Fruit fly (Drosophila melanogaster) whole organism, adult: Measurements from ENCODE around the gene CG17191.
A peak's percentile ranks its signal among the peaks of the same experiment; 100 is the strongest.

Experiments used
- CG11617 ChIP-seq: fragments of 200-800 bp; sonication (Bioruptor generic); optimal IDR thresholded peaks from 2 replicates; lab custom pipeline; 2017; ENCODE audit warnings: mild to moderate bottlenecking, missing biosample characterization, missing genetic modification reagents, missing genetic modification characterization
- CG12768 ChIP-seq: fragments of 200-800 bp; sonication (Bioruptor generic); optimal IDR thresholded peaks from 2 replicates; lab custom pipeline; 2017; ENCODE audit warnings: missing biosample characterization, missing genetic modification characterization, mild to moderate bottlenecking, moderate library complexity, missing genetic modification reagents
- CG14711 ChIP-seq: fragments of 200-800 bp; sonication (Bioruptor generic); optimal IDR thresholded peaks from 2 replicates; lab custom pipeline; 2018; ENCODE audit warnings: missing biosample characterization, mild to moderate bottlenecking, missing genetic modification characterization, moderate library complexity
- CG1620 ChIP-seq: fragments of 200-800 bp; sonication (Bioruptor generic); optimal IDR thresholded peaks from 2 replicates; lab custom pipeline; 2016; ENCODE audit warnings: missing biosample characterization, missing genetic modification characterization
- CG33017 ChIP-seq: fragments of 200-800 bp; sonication (Bioruptor generic); optimal IDR thresholded peaks from 2 replicates; lab custom pipeline; 2018; ENCODE audit warnings: missing biosample characterization, mild to moderate bottlenecking, missing genetic modification characterization, moderate library complexity
- CG5204 ChIP-seq: fragments of 200-800 bp; sonication (Bioruptor generic); optimal IDR thresholded peaks from 2 replicates; lab custom pipeline; 2016; ENCODE audit warnings: missing biosample characterization, missing genetic modification characterization
- CG7045 ChIP-seq: fragments of 200-800 bp; sonication (Bioruptor generic); optimal IDR thresholded peaks from 2 replicates; lab custom pipeline; 2017; ENCODE audit warnings: missing biosample characterization, mild to moderate bottlenecking, missing genetic modification characterization
- CG7101 ChIP-seq: fragments of 200-800 bp; sonication (Bioruptor generic); optimal IDR thresholded peaks from 2 replicates; lab custom pipeline; 2018; ENCODE audit warnings: missing biosample characterization, mild to moderate bottlenecking, missing genetic modification characterization, moderate library complexity
- Clk ChIP-seq: fragments of 200-800 bp; sonication (Bioruptor generic); optimal IDR thresholded peaks from 2 replicates; lab custom pipeline; 2017; ENCODE audit warnings: missing biosample characterization, missing genetic modification characterization
- Crg-1 ChIP-seq: fragments of 200-800 bp; sonication (Bioruptor generic); optimal IDR thresholded peaks from 2 replicates; lab custom pipeline; 2016; ENCODE audit warnings: missing biosample characterization, missing genetic modification characterization
- Hr96 ChIP-seq: fragments of 200-800 bp; sonication (Bioruptor generic); optimal IDR thresholded peaks from 2 replicates; lab custom pipeline; 2016; ENCODE audit warnings: missing biosample characterization, missing genetic modification characterization
- Mnt ChIP-seq: fragments of 200-800 bp; sonication (Bioruptor generic); optimal IDR thresholded peaks from 2 replicates; lab custom pipeline; 2016; ENCODE audit warnings: missing biosample characterization, mild to moderate bottlenecking, missing genetic modification characterization
- bab1 ChIP-seq: fragments of 200-800 bp; sonication (Bioruptor generic); optimal IDR thresholded peaks from 3 replicates; lab custom pipeline; 2019; ENCODE audit warnings: missing biosample characterization, mild to moderate bottlenecking, missing genetic modification characterization, moderate library complexity
- cic ChIP-seq: fragments of 200-800 bp; sonication (Bioruptor generic); optimal IDR thresholded peaks from 2 replicates; lab custom pipeline; 2017; ENCODE audit warnings: missing biosample characterization, mild to moderate bottlenecking, missing genetic modification characterization, moderate library complexity
- cnc ChIP-seq, 2 experiments: fragments of >200 bp; optimal IDR thresholded peaks; 2 replicates each; lab custom pipeline; 2017
- kay ChIP-seq: fragments of 200-800 bp; sonication (Bioruptor generic); peaks from one replicate; lab custom pipeline; 2016; ENCODE audit warnings: missing biosample characterization, missing genetic modification characterization, borderline replicate concordance
- ovo ChIP-seq: fragments of 200-800 bp; sonication (Bioruptor generic); optimal IDR thresholded peaks from 2 replicates; lab custom pipeline; 2016; ENCODE audit warnings: missing biosample characterization, missing genetic modification characterization
- pad ChIP-seq: fragments of 200-800 bp; sonication (Bioruptor generic); optimal IDR thresholded peaks from 3 replicates; lab custom pipeline; 2017; ENCODE audit warnings: missing biosample characterization, missing genetic modification characterization, mild to moderate bottlenecking, moderate library complexity, missing genetic modification reagents
- tj ChIP-seq: fragments of 200-800 bp; sonication (Bioruptor generic); optimal IDR thresholded peaks from 3 replicates; lab custom pipeline; 2017; ENCODE audit warnings: missing biosample characterization, mild to moderate bottlenecking, missing genetic modification characterization, moderate library complexity
- toe ChIP-seq: fragments of 200-800 bp; sonication (Bioruptor generic); optimal IDR thresholded peaks from 2 replicates; lab custom pipeline; 2016; ENCODE audit warnings: missing biosample characterization, missing genetic modification characterization

The CG17191 gene

dm6 chr3R:27023117-27023516 lies 3.6 kb upstream of the CG17191 start, which contains the start of gene CG6277:
TSS of gene CG6277 (minus strand) at chr3R:27023217.
- TF ChIP-seq Crg-1 (GFP tag; lab: Kevin White, UChicago) (no peak), Clk (GFP tag; lab: Kevin White, UChicago) (no peak), CG7101 (tag; lab: Kevin White, UChicago) (no peak), CG5204 (GFP tag; lab: Kevin White, UChicago) (no peak), CG14711 (no peak), toe (GFP tag; lab: Kevin White, UChicago) (no peak), kay (GFP tag; lab: Kevin White, UChicago) (no peak), pad (GFP tag; lab: Kevin White, UChicago) (no peak), Hr96 (GFP tag; lab: Kevin White, UChicago) (no peak), CG33017 (tag; lab: Kevin White, UChicago) (no peak), ovo (GFP tag; lab: Kevin White, UChicago) (no peak), bab1 (GFP tag; lab: Kevin White, UChicago) (no peak), tj (GFP tag; lab: Kevin White, UChicago) (no peak), CG11617 (GFP tag; lab: Kevin White, UChicago) (no peak), CG1620 (GFP tag; lab: Kevin White, UChicago) (no peak), CG7045 (GFP tag; lab: Kevin White, UChicago) (no peak), cnc (optimal IDR thresholded peaks at IDR 0.05; lab: Kevin White, UChicago) (no peak), Mnt (GFP tag; lab: Kevin White, UChicago) (no peak), CG12768 (GFP tag; lab: Kevin White, UChicago) (no peak), cic (GFP tag; lab: Kevin White, UChicago) (no peak)

dm6 chr3R:27021278-27021677 lies 1.7 kb upstream of the CG17191 start, which contains the start of gene CG6283:
TSS of gene CG6283 (minus strand) at chr3R:27021378.
- TF ChIP-seq kay (GFP tag; lab: Kevin White, UChicago) (peak; percentile 28), CG1620 (GFP tag; lab: Kevin White, UChicago) (no peak)

- no peak for TF ChIP-seq cic (GFP tag; lab: Kevin White, UChicago)
- TF ChIP-seq Clk (GFP tag; lab: Kevin White, UChicago) = no peak
- no peak for TF ChIP-seq CG1620 (GFP tag; lab: Kevin White, UChicago)
- no peak for TF ChIP-seq CG33017 (tag; lab: Kevin White, UChicago)
- TF ChIP-seq ovo (GFP tag; lab: Kevin White, UChicago) = no peak
- TF ChIP-seq pad (GFP tag; lab: Kevin White, UChicago) = no peak
- TF ChIP-seq CG7045 (GFP tag; lab: Kevin White, UChicago) = no peak
- TF ChIP-seq kay (GFP tag; lab: Kevin White, UChicago) = no peak
- TF ChIP-seq tj (GFP tag; lab: Kevin White, UChicago) = no peak
- no peak for TF ChIP-seq CG14711
- TF ChIP-seq CG7101 (tag; lab: Kevin White, UChicago) = no peak
- TF ChIP-seq Crg-1 (GFP tag; lab: Kevin White, UChicago) = no peak
- TF ChIP-seq CG12768 (GFP tag; lab: Kevin White, UChicago) = no peak
- TF ChIP-seq cnc (optimal IDR thresholded peaks at IDR 0.05; lab: Kevin White, UChicago) = no peak
- no peak for TF ChIP-seq Mnt (GFP tag; lab: Kevin White, UChicago)
- TF ChIP-seq bab1 (GFP tag; lab: Kevin White, UChicago) = no peak
- no peak for TF ChIP-seq toe (GFP tag; lab: Kevin White, UChicago)
- no peak for TF ChIP-seq CG11617 (GFP tag; lab: Kevin White, UChicago)
- no peak for TF ChIP-seq Hr96 (GFP tag; lab: Kevin White, UChicago)
Observed at dm6 chr3R:27018187-27018586, 1.4 kb downstream of the CG17191 start, which contains the start of gene CG17192. TSS of gene CG17192 (minus strand) at chr3R:27018287.

- TF ChIP-seq CG33017 (tag; lab: Kevin White, UChicago) (no peak), Crg-1 (GFP tag; lab: Kevin White, UChicago) (no peak), CG12768 (GFP tag; lab: Kevin White, UChicago) (no peak), ovo (GFP tag; lab: Kevin White, UChicago) (no peak), Mnt (GFP tag; lab: Kevin White, UChicago) (no peak), CG7101 (tag; lab: Kevin White, UChicago) (no peak), cnc (optimal IDR thresholded peaks at IDR 0.05; lab: Kevin White, UChicago) (no peak), cic (GFP tag; lab: Kevin White, UChicago) (no peak), kay (GFP tag; lab: Kevin White, UChicago) (no peak), CG5204 (GFP tag; lab: Kevin White, UChicago) (no peak), toe (GFP tag; lab: Kevin White, UChicago) (no peak), Hr96 (GFP tag; lab: Kevin White, UChicago) (no peak), CG7045 (GFP tag; lab: Kevin White, UChicago) (no peak), tj (GFP tag; lab: Kevin White, UChicago) (no peak), CG11617 (GFP tag; lab: Kevin White, UChicago) (no peak), pad (GFP tag; lab: Kevin White, UChicago) (no peak)
Observed at dm6 chr3R:27007022-27007421, 12.5 kb downstream of the CG17191 start, which contains the start of gene CG6295. TSS of gene CG6295 (minus strand) at chr3R:27007055.

dm6 chr3R:27005338-27005737 lies 14.2 kb downstream of the CG17191 start, which contains the start of gene CG6296:
TSS of gene CG6296 (minus strand) at chr3R:27005469.
- TF ChIP-seq cic (GFP tag; lab: Kevin White, UChicago) (no peak), CG12768 (GFP tag; lab: Kevin White, UChicago) (no peak), Hr96 (GFP tag; lab: Kevin White, UChicago) (no peak), CG7101 (tag; lab: Kevin White, UChicago) (no peak), CG7045 (GFP tag; lab: Kevin White, UChicago) (no peak), CG5204 (GFP tag; lab: Kevin White, UChicago) (no peak), ovo (GFP tag; lab: Kevin White, UChicago) (no peak)
